Worm (Caenorhabditis elegans): ENCODE measurements around the gene srz-69.

DNA sequence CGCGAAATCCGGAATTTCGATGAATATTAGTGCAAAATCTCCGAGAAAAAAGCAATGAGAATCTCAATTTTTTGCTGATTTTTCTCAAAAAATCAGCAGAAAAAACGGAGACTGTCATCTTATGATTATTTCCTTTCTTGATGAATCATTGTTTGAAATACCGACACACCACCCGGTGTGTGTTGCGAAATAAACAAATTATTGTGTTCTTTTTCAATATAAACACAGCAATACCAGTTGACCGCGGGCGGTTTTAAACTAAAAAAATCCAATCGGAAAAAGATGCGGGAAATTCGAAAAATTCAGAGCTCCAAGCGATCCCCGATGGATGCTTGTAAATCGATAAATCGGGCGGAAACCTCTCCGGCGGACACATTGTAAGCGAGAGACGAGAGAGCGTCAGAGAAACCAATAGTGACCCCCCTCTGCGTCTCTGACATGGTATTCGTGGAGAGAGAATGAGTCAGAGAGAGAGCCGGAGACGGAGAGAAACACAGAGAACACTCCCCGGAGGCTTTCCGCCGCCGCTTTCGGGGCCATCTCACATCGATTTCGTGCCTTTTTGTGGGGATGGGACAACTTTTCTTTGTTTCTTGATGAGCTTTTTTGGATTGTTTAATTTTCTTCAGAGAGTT lies 38.5 kb upstream of the srz-69 start:
- TF ChIP-seq ref-1 (GFP tag; conservative IDR thresholded peaks at IDR 0.05) (no peak), med-1 (GFP tag; optimal IDR thresholded peaks at IDR 0.05; ENCODE audit: insufficient read depth) (no peak)
